Worm (Caenorhabditis elegans) whole organism, L1 larva: ENCODE data around the gene Y69A2AR.22.

ENCODE experiments used
- C04F5.9 ChIP-seq: sonication (generic microtip); optimal IDR thresholded peaks from 2 replicates; lab custom pipeline; 2016; ENCODE audit warnings: missing genetic modification characterization, missing compliant biosample characterization
- blmp-1 ChIP-seq: fragments of 150-350 bp; optimal IDR thresholded peaks from 2 replicates; lab custom pipeline; 2014; ENCODE audit warnings: missing biosample characterization, missing genetic modification characterization
- ceh-8 ChIP-seq: fragments of 200-800 bp; sonication (Bioruptor generic); optimal IDR thresholded peaks from 2 replicates; lab custom pipeline; 2018; ENCODE audit warnings: mild to moderate bottlenecking, missing genetic modification characterization, moderate library complexity, missing compliant biosample characterization
- ceh-82 ChIP-seq, 3 experiments: fragments of 150-350 bp in 1 of 3; sonication (generic microtip) in 2 of 3; optimal IDR thresholded peaks; 2 replicates each; lab custom pipeline; 2014 to 2017; ENCODE audit warnings: missing biosample characterization in 3 of 3, missing genetic modification characterization in 3 of 3
- ceh-88 ChIP-seq: fragments of 200-800 bp; sonication (Bioruptor generic); IDR thresholded peaks from 2 replicates; pipeline ENCODE4 v1.3.6; 2022; ENCODE audit warnings: missing genetic modification characterization, missing compliant biosample characterization
- ces-1 ChIP-seq: fragments of 150-350 bp; optimal IDR thresholded peaks from 2 replicates; lab custom pipeline; 2014; ENCODE audit warnings: missing biosample characterization, missing genetic modification reagents, missing genetic modification characterization
- dpl-1 ChIP-seq, 3 experiments: fragments of 150-350 bp in 2 of 3; sonication (generic microtip) in 1 of 3; optimal IDR thresholded peaks; 2 replicates each; lab custom pipeline; 2014 to 2017; ENCODE audit warnings: missing biosample characterization in 3 of 3, missing genetic modification characterization in 3 of 3, missing genetic modification reagents in 3 of 3
- dsc-1 ChIP-seq: sonication (generic microtip); optimal IDR thresholded peaks from 2 replicates; lab custom pipeline; 2016; ENCODE audit warnings: mild to moderate bottlenecking, missing genetic modification characterization, missing compliant biosample characterization
- efl-3 ChIP-seq: fragments of 200-800 bp; sonication (Bioruptor generic); optimal IDR thresholded peaks from 2 replicates; lab custom pipeline; 2018; ENCODE audit warnings: mild to moderate bottlenecking, missing genetic modification characterization, missing compliant biosample characterization
- egl-13 ChIP-seq: sonication (generic microtip); optimal IDR thresholded peaks from 2 replicates; lab custom pipeline; 2016; ENCODE audit warnings: missing genotype, missing genetic modification reagents, missing genetic modification characterization, missing compliant biosample characterization
- elt-2 ChIP-seq: sonication (generic microtip); optimal IDR thresholded peaks from 2 replicates; lab custom pipeline; 2016; ENCODE audit warnings: missing genetic modification characterization, mild to moderate bottlenecking, inconsistent platforms, missing compliant biosample characterization, missing genetic modification reagents
- elt-3 ChIP-seq, 6 experiments: fragments of 150-350 bp in 1 of 6; sonication (generic microtip); optimal IDR thresholded peaks; 2 replicates each; lab custom pipeline; 2017 to 2018; ENCODE audit warnings: missing biosample characterization in 6 of 6, missing genetic modification characterization in 6 of 6, inconsistent platforms in 1 of 6
- ets-5 ChIP-seq: fragments of 200-800 bp; sonication (Bioruptor generic); IDR thresholded peaks from 2 replicates; pipeline ENCODE4 v1.3.6; 2022; ENCODE audit warnings: missing genetic modification characterization, missing compliant biosample characterization
- fkh-4 ChIP-seq: sonication (generic microtip); optimal IDR thresholded peaks from 2 replicates; lab custom pipeline; 2016; ENCODE audit warnings: missing compliant biosample characterization, missing genetic modification characterization, borderline replicate concordance
- fkh-8 ChIP-seq: sonication (generic microtip); optimal IDR thresholded peaks from 2 replicates; lab custom pipeline; 2016; ENCODE audit warnings: mild to moderate bottlenecking, missing genetic modification characterization, missing compliant biosample characterization
- grh-1 ChIP-seq: fragments of 200-800 bp; sonication (Bioruptor generic); IDR thresholded peaks from 2 replicates; pipeline ENCODE4 v1.3.6; 2022; ENCODE audit warnings: missing genetic modification reagents, missing genetic modification characterization, missing compliant biosample characterization
- irx-1 ChIP-seq: sonication (generic microtip); optimal IDR thresholded peaks from 2 replicates; lab custom pipeline; 2016; ENCODE audit warnings: missing genetic modification characterization, missing compliant biosample characterization
- isw-1 ChIP-seq: fragments of 200-800 bp; sonication (Bioruptor generic); IDR thresholded peaks from 2 replicates; pipeline ENCODE4 v1.3.6; 2022; ENCODE audit warnings: missing genetic modification characterization, missing compliant biosample characterization
- lin-13 ChIP-seq: fragments of 150-350 bp; optimal IDR thresholded peaks from 2 replicates; lab custom pipeline; 2014; ENCODE audit warnings: missing biosample characterization, missing genetic modification reagents, missing genetic modification characterization
- lin-39 ChIP-seq: fragments of 150-350 bp; optimal IDR thresholded peaks from 2 replicates; lab custom pipeline; 2014; ENCODE audit warnings: missing biosample characterization, missing genetic modification reagents, missing genetic modification characterization
- lir-3 ChIP-seq: sonication (generic microtip); optimal IDR thresholded peaks from 2 replicates; lab custom pipeline; 2016; ENCODE audit warnings: mild to moderate bottlenecking, missing genetic modification characterization, moderate library complexity, missing compliant biosample characterization; ENCODE audit not compliant: poor library complexity
- mab-9 ChIP-seq: fragments of 200-800 bp; sonication (Bioruptor generic); IDR thresholded peaks from 2 replicates; pipeline ENCODE4 v1.3.6; 2022; ENCODE audit warnings: missing genetic modification reagents, missing genetic modification characterization, missing compliant biosample characterization
- mdl-1 ChIP-seq, 2 experiments: fragments of 150-350 bp; optimal IDR thresholded peaks; 2 replicates each; lab custom pipeline; 2014 to 2017; ENCODE audit warnings: missing biosample characterization in 2 of 2, missing genetic modification characterization in 2 of 2, inconsistent platforms in 1 of 2
- mef-2 ChIP-seq: fragments of 150-350 bp; optimal IDR thresholded peaks from 2 replicates; lab custom pipeline; 2014; ENCODE audit warnings: missing biosample characterization, missing genetic modification characterization
- mep-1 ChIP-seq: fragments of 150-350 bp; optimal IDR thresholded peaks from 2 replicates; lab custom pipeline; 2014; ENCODE audit warnings: missing biosample characterization, missing genetic modification characterization
- nhr-11 ChIP-seq: fragments of 150-350 bp; optimal IDR thresholded peaks from 2 replicates; lab custom pipeline; 2014; ENCODE audit warnings: missing biosample characterization, missing genetic modification characterization
- nhr-19 ChIP-seq: fragments of 200-800 bp; sonication (Bioruptor generic); conservative IDR thresholded peaks from 2 replicates; pipeline ENCODE4 v1.3.6; 2022; ENCODE audit warnings: missing genetic modification characterization, missing compliant biosample characterization
- nhr-20 ChIP-seq: sonication (generic microtip); optimal IDR thresholded peaks from 2 replicates; lab custom pipeline; 2016; ENCODE audit warnings: mild to moderate bottlenecking, missing genetic modification characterization, missing compliant biosample characterization
- nhr-47 ChIP-seq: sonication (generic microtip); optimal IDR thresholded peaks from 2 replicates; lab custom pipeline; 2016; ENCODE audit warnings: mild to moderate bottlenecking, missing genetic modification characterization, moderate library complexity, missing compliant biosample characterization
- nhr-71 ChIP-seq: sonication (generic microtip); optimal IDR thresholded peaks from 2 replicates; lab custom pipeline; 2016; ENCODE audit warnings: mild to moderate bottlenecking, missing genetic modification characterization, moderate library complexity, missing compliant biosample characterization
- nhr-77 ChIP-seq: fragments of 150-350 bp; optimal IDR thresholded peaks from 2 replicates; lab custom pipeline; 2014; ENCODE audit warnings: missing biosample characterization, missing genetic modification characterization
- nhr-85 ChIP-seq: sonication (generic microtip); peaks from one replicate; lab custom pipeline; 2016; ENCODE audit warnings: missing genetic modification characterization, inconsistent platforms, missing compliant biosample characterization
- nhr-90 ChIP-seq: sonication (generic microtip); optimal IDR thresholded peaks from 2 replicates; lab custom pipeline; 2016; ENCODE audit warnings: mild to moderate bottlenecking, missing genetic modification characterization, missing compliant biosample characterization; ENCODE audit not compliant: poor library complexity
- pax-3 ChIP-seq: fragments of 200-800 bp; sonication (Bioruptor generic); optimal IDR thresholded peaks from 2 replicates; lab custom pipeline; 2018; ENCODE audit warnings: mild to moderate bottlenecking, missing genetic modification characterization, moderate library complexity, missing compliant biosample characterization
- pqm-1 ChIP-seq: sonication (generic microtip); optimal IDR thresholded peaks from 3 replicates; lab custom pipeline; 2017; ENCODE audit warnings: missing biosample characterization, missing genetic modification characterization
- snu-23 ChIP-seq: sonication (generic microtip); optimal IDR thresholded peaks from 2 replicates; lab custom pipeline; 2016; ENCODE audit warnings: missing genetic modification characterization, missing compliant biosample characterization
- sup-37 ChIP-seq: fragments of 200-800 bp; sonication (Bioruptor generic); optimal IDR thresholded peaks from 2 replicates; lab custom pipeline; 2018; ENCODE audit warnings: mild to moderate bottlenecking, missing genetic modification characterization, missing compliant biosample characterization
- tbx-2 ChIP-seq: sonication (generic microtip); optimal IDR thresholded peaks from 2 replicates; lab custom pipeline; 2016; ENCODE audit warnings: missing genetic modification characterization, missing compliant biosample characterization
- unc-130 ChIP-seq: fragments of 150-350 bp; optimal IDR thresholded peaks from 2 replicates; lab custom pipeline; 2017; ENCODE audit warnings: missing biosample characterization, missing genetic modification characterization, inconsistent platforms
- unc-30 ChIP-seq: sonication (generic microtip); optimal IDR thresholded peaks from 2 replicates; lab custom pipeline; 2017; ENCODE audit warnings: missing biosample characterization, missing genetic modification characterization
- unc-62 ChIP-seq: fragments of 150-350 bp; optimal IDR thresholded peaks from 2 replicates; lab custom pipeline; 2014; ENCODE audit warnings: missing biosample characterization, missing genetic modification reagents, missing genetic modification characterization
- unc-98 ChIP-seq: fragments of 200-800 bp; sonication (Bioruptor generic); IDR thresholded peaks from 2 replicates; pipeline ENCODE4 v1.3.6; 2022; ENCODE audit warnings: missing genetic modification characterization, missing compliant biosample characterization
- zag-1 ChIP-seq: fragments of 150-350 bp; optimal IDR thresholded peaks from 2 replicates; lab custom pipeline; 2014; ENCODE audit warnings: missing biosample characterization, missing genetic modification characterization
- ztf-11 ChIP-seq, 2 experiments: sonication (generic microtip); optimal IDR thresholded peaks; 2 replicates each; lab custom pipeline; 2016 to 2017; ENCODE audit warnings: missing genetic modification characterization in 2 of 2, missing biosample characterization in 1 of 2, missing compliant biosample characterization in 1 of 2
- ztf-4 ChIP-seq: fragments of 150-350 bp; optimal IDR thresholded peaks from 2 replicates; lab custom pipeline; 2014; ENCODE audit warnings: missing biosample characterization, missing genetic modification characterization

The Y69A2AR.22 gene

ce11 chrIV:2537741-2538140 is 30.0 kb upstream of the Y69A2AR.22 start:
- TF ChIP-seq ceh-8 (no peak), ztf-4 (tag; lab: Kevin White, UChicago) (no peak), egl-13 (tag; lab: Kevin White, UChicago) (no peak), nhr-47 (no peak), lin-39 (tag; lab: Kevin White, UChicago) (no peak), ets-5 (GFP tag; lab: Robert Waterston, UW) (no peak), elt-2 (tag; lab: Kevin White, UChicago) (no peak), mef-2 (no peak), ceh-82 (tag; optimal IDR thresholded peaks at IDR 0.05; lab: Kevin White, UChicago) (no peak), nhr-77 (tag; lab: Kevin White, UChicago) (no peak), nhr-20 (tag; lab: Kevin White, UChicago) (no peak), mdl-1 (tag; optimal IDR thresholded peaks at IDR 0.05; lab: Kevin White, UChicago) (no peak), fkh-4 (no peak)

ce11 chrIV:2530285-2530684 is 22.6 kb upstream of the Y69A2AR.22 start:
- no peak for TF ChIP-seq nhr-90 (tag; lab: Kevin White, UChicago)
- no peak for TF ChIP-seq mdl-1 (tag; optimal IDR thresholded peaks at IDR 0.05; lab: Kevin White, UChicago)
- no peak for TF ChIP-seq ces-1 (GFP tag; lab: Kevin White, UChicago)
- no peak for TF ChIP-seq nhr-71 (tag; lab: Kevin White, UChicago)
- no peak for TF ChIP-seq ztf-11 (tag; optimal IDR thresholded peaks at IDR 0.05; lab: Kevin White, UChicago)
- no peak for TF ChIP-seq lir-3
- no peak for TF ChIP-seq lin-39 (tag; lab: Kevin White, UChicago)
- no peak for TF ChIP-seq unc-30 (tag; lab: Kevin White, UChicago)
- no peak for TF ChIP-seq tbx-2 (tag; lab: Kevin White, UChicago)
- TF ChIP-seq dsc-1 (tag; lab: Kevin White, UChicago) = no peak
- no peak for TF ChIP-seq dpl-1 (GFP tag; optimal IDR thresholded peaks at IDR 0.05; lab: Kevin White, UChicago)
- TF ChIP-seq irx-1 (tag; lab: Kevin White, UChicago) = no peak
- no peak for TF ChIP-seq sup-37 (GFP tag; lab: Kevin White, UChicago)
- no peak for TF ChIP-seq unc-62
- no peak for TF ChIP-seq fkh-8 (tag; lab: Kevin White, UChicago)
- no peak for TF ChIP-seq C04F5.9 (tag; lab: Kevin White, UChicago)
- no peak for TF ChIP-seq lin-13 (GFP tag; lab: Kevin White, UChicago)
- no peak for TF ChIP-seq ceh-88 (GFP tag; lab: Robert Waterston, UW)
- TF ChIP-seq egl-13 (tag; lab: Kevin White, UChicago) = no peak
- TF ChIP-seq unc-98 = no peak
- TF ChIP-seq, all 84 proteins: peak for 0

- TF ChIP-seq nhr-85 (tag; lab: Kevin White, UChicago) (no peak), nhr-11 (tag; lab: Kevin White, UChicago) (no peak), unc-30 (tag; lab: Kevin White, UChicago) (no peak), lin-39 (tag; lab: Kevin White, UChicago) (no peak), snu-23 (GFP tag; lab: Kevin White, UChicago) (no peak), mep-1 (tag; lab: Kevin White, UChicago) (no peak), lin-13 (GFP tag; lab: Kevin White, UChicago) (no peak), pax-3 (tag; lab: Kevin White, UChicago) (no peak), nhr-19 (GFP tag; lab: Robert Waterston, UW) (no peak)
- TF ChIP-seq, all 84 proteins: peak for 0
These were observed 21.6 kb upstream of the Y69A2AR.22 start for ce11 chrIV:2529281-2529680.

ce11 chrIV:2526836-2527235 is 19.1 kb upstream of the Y69A2AR.22 start:
- TF ChIP-seq nhr-90 (tag; lab: Kevin White, UChicago) (no peak), elt-3 (tag; optimal IDR thresholded peaks at IDR 0.05; lab: Kevin White, UChicago) (no peak), fkh-4 (no peak), pqm-1 (tag; lab: Kevin White, UChicago) (no peak), blmp-1 (tag; lab: Kevin White, UChicago) (no peak), mab-9 (no peak), zag-1 (tag; lab: Kevin White, UChicago) (no peak), isw-1 (no peak), grh-1 (no peak), nhr-77 (tag; lab: Kevin White, UChicago) (no peak), unc-130 (tag; lab: Kevin White, UChicago) (no peak), efl-3 (no peak), ces-1 (GFP tag; lab: Kevin White, UChicago) (no peak)
